Fruit fly (Drosophila melanogaster): Measurements from ENCODE around the gene Mpv17.

Gene Mpv17

DNA sequence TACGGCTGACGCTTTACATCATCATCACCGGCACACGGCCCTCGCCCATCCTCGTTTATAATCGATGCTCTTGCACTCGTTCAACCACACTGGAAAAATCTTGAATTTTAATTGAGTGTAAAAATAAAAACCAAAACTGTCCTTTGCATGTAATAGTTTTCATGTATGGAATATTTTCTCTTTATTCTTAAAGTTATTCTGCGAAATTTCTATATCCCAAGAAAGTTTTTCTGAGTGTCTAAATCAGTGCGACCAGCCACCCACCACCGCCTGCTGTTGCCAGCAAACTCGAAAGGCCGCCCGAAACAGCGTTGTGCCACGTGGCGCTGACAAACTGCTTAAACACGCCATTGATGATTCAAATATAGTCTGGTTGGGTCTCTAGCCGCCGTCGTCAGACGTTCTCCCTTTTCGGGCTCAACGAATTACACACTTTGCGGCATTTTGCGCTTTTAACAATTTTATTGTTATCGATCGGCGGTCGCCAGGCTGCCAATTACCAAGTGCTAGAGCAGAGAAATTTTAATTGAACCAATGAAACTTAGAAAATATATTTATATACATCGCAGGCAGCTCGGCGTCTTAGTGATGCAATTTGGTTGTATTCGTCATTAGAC, 46.3 kb downstream of the Mpv17 start (continued):
- TF ChIP-seq p53 (GFP tag; optimal IDR thresholded peaks at IDR 0.05) (peak; percentile 25), Optix (GFP tag; IDR thresholded peaks at IDR 0.05) (no peak; the same call in 2 of the 3 replicates), sens (GFP tag) (peak; percentile 98), CG1602 (GFP tag; optimal IDR thresholded peaks at IDR 0.05) (peak; percentile 64), Chrac-16 (GFP tag; optimal IDR thresholded peaks at IDR 0.05) (peak; percentile 67), Med (GFP tag) (peak; percentile 91), hb (GFP tag; IDR thresholded peaks at IDR 0.05; ENCODE audit: partially characterized antibody) (no peak), Vsx1 (GFP tag; optimal IDR thresholded peaks at IDR 0.05) (peak; percentile 42), Sox100B (GFP tag; optimal IDR thresholded peaks at IDR 0.05) (peak; percentile 70), CG2678 (tag; optimal IDR thresholded peaks at IDR 0.05) (no peak), phol (tag; optimal IDR thresholded peaks at IDR 0.05) (peak; percentile 78), CG1792 (GFP tag; optimal IDR thresholded peaks at IDR 0.05) (peak; percentile 65), CG4854 (GFP tag; optimal IDR thresholded peaks at IDR 0.05) (peak; percentile 12), bsh (GFP tag; optimal IDR thresholded peaks at IDR 0.05) (peak in 1 of 2 experiments; percentile 91), CG3838 (GFP tag; optimal IDR thresholded peaks at IDR 0.05) (peak; percentile 20), Awh (GFP tag; IDR thresholded peaks at IDR 0.05) (no peak; the same call in 1 of the 2 replicates), Scr (GFP tag; IDR thresholded peaks at IDR 0.05; ENCODE audit: partially characterized antibody) (no peak), chn (GFP tag; optimal IDR thresholded peaks at IDR 0.05) (peak; percentile 68), Opbp (GFP tag; IDR thresholded peaks at IDR 0.05; ENCODE audit: partially characterized antibody) (no peak), CG1832 (GFP tag; optimal IDR thresholded peaks at IDR 0.05) (no peak), exex (tag; optimal IDR thresholded peaks at IDR 0.05) (no peak), Myb (GFP tag; optimal IDR thresholded peaks at IDR 0.05) (peak; percentile 45), Hmx (GFP tag; optimal IDR thresholded peaks at IDR 0.05) (no peak), Nf-YC (tag; optimal IDR thresholded peaks at IDR 0.05) (peak; percentile 61), lbe (GFP tag; optimal IDR thresholded peaks at IDR 0.05) (no peak), CG18764 (GFP tag; optimal IDR thresholded peaks at IDR 0.05) (peak; percentile 69), CG4730 (GFP tag; IDR thresholded peaks at IDR 0.05) (no peak), D (optimal IDR thresholded peaks at IDR 0.05) (no peak), D (GFP tag; optimal IDR thresholded peaks at IDR 0.05) (peak; percentile 76), Blimp-1 (GFP tag; optimal IDR thresholded peaks at IDR 0.05) (no peak), CG9817 (tag; optimal IDR thresholded peaks at IDR 0.05) (no peak), CG7357 (GFP tag; IDR thresholded peaks at IDR 0.05) (peak; percentile 44; the same call in 1 of the 3 replicates), zfh1 (GFP tag; IDR thresholded peaks at IDR 0.05) (peak; percentile 83), chm (GFP tag; IDR thresholded peaks at IDR 0.05) (peak; percentile 76; the same call in 1 of the 2 replicates), CG17612 (GFP tag; IDR thresholded peaks at IDR 0.05) (no peak), cwo (GFP tag; optimal IDR thresholded peaks at IDR 0.05) (peak; percentile 62), CG12744 (GFP tag; optimal IDR thresholded peaks at IDR 0.05) (peak; percentile 9), Xrp1 (GFP tag; IDR thresholded peaks at IDR 0.05) (peak; percentile 87), CG11456 (GFP tag; IDR thresholded peaks at IDR 0.05) (no peak), Side (GFP tag; optimal IDR thresholded peaks at IDR 0.05) (peak; percentile 75), CG16815 (GFP tag; optimal IDR thresholded peaks at IDR 0.05) (peak; percentile 52), MESR4 (GFP tag; optimal IDR thresholded peaks at IDR 0.05) (no peak), Antp (GFP tag; optimal IDR thresholded peaks at IDR 0.05) (no peak), CG8089 (GFP tag; optimal IDR thresholded peaks at IDR 0.05) (peak; percentile 73), CG10209 (GFP tag; optimal IDR thresholded peaks at IDR 0.05) (peak; percentile 73), Dp (GFP tag; optimal IDR thresholded peaks at IDR 0.05) (no peak), CG11398 (GFP tag; optimal IDR thresholded peaks at IDR 0.05) (peak; percentile 59), br (optimal IDR thresholded peaks at IDR 0.05) (no peak), Xbp1 (GFP tag; optimal IDR thresholded peaks at IDR 0.05) (peak; percentile 86), CG31441 (GFP tag; IDR thresholded peaks at IDR 0.05) (peak; percentile 76), fd102C (GFP tag; optimal IDR thresholded peaks at IDR 0.05) (no peak)
